Fruit fly (Drosophila melanogaster): ENCODE data around the gene Roc1b.

Roc1b gene

DNA sequence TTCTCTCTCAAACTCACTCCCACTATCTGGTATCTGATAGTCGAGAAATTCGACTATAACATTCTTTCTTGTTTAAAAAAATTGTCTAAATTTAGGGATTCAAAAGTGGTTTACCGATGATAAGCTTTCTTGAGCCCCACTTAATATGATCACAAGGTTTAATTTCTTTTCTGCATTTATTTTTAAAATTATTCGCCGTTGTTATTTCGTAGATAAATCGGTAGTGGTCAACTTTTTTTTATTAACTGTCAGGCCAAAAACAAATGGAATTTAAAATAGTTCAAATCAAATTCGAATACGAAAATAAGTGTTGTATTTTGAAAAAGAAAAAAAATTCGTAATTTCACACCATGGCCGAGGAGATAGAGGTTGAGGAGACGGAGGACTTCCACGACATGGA lies at the start of gene Roc1b:
Gene Roc1b, plus strand, starts transcription at position 301 of the 400 bp plus-strand sequence.
- TF ChIP-seq fru (GFP tag; optimal IDR thresholded peaks at IDR 0.05) (no peak), rgr (GFP tag; optimal IDR thresholded peaks at IDR 0.05) (no peak), usp (GFP tag; optimal IDR thresholded peaks at IDR 0.05) (no peak), h (GFP tag; optimal IDR thresholded peaks at IDR 0.05) (no peak), Jra (GFP tag; optimal IDR thresholded peaks at IDR 0.05) (no peak)

DNA sequence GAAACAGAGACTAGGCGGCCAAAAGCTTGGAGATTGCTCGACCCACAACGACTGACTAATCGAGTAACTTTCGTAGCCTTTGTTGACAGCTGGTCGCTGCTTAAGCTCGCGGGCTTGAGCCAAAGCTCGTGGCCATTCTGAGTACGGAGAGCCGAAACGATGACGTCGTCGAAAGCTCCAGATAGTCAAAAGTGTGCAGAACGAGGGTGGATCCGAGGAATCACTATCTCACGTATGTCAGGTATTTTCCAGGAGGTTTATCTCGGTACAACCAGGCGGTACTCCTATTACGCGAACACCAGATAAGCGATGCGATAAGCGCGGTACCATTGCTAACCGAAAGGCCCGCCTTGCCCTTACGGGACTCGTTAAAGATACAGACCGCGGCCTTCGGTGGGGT lies 46.2 kb upstream of the Roc1b start:
- peak; percentile 11 for TF ChIP-seq Jra (GFP tag; optimal IDR thresholded peaks at IDR 0.05)
- no peak for TF ChIP-seq br (GFP tag; optimal IDR thresholded peaks at IDR 0.05)
- peak; percentile 50 for TF ChIP-seq Hr83 (GFP tag; optimal IDR thresholded peaks at IDR 0.05; ENCODE audit: poor library complexity, severe bottlenecking)
- TF ChIP-seq dl (GFP tag; optimal IDR thresholded peaks at IDR 0.05; ENCODE audit: insufficient read depth in 1 of 2, partially characterized antibody in 2 of 2) = no peak
- no peak for TF ChIP-seq psq (GFP tag; optimal IDR thresholded peaks at IDR 0.05)

DNA sequence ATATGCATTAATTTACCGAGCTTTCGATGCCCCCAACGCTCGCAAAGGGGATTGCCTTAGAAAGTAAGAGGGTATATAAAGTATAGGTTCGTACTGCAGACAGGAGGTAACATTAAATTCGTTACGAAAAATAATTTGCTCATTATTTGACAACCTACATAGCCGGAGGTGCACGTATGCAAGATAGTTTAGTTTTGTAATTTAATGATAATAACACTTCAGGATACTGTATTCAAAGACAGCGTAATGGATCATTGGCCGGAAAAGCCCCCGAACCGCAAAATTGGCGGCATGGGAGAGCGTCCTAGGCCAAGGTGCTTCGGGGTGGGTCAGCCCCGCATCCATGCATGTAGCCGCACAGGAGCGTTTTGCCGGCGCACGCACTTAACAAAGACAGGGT lies 45.5 kb upstream of the Roc1b start:
- TF ChIP-seq woc (GFP tag; optimal IDR thresholded peaks at IDR 0.05) = no peak
- TF ChIP-seq GATAd (GFP tag; optimal IDR thresholded peaks at IDR 0.05) = no peak
- TF ChIP-seq Rel (GFP tag; optimal IDR thresholded peaks at IDR 0.05) = no peak
- TF ChIP-seq Rel (tag; optimal IDR thresholded peaks at IDR 0.05) = no peak
- TF ChIP-seq tai (GFP tag; optimal IDR thresholded peaks at IDR 0.05) = no peak
- TF ChIP-seq brk (GFP tag; optimal IDR thresholded peaks at IDR 0.05) = no peak
- TF ChIP-seq dmrt93B (GFP tag; optimal IDR thresholded peaks at IDR 0.05) = no peak
- no peak for TF ChIP-seq CG9705 (GFP tag; optimal IDR thresholded peaks at IDR 0.05)
- no peak for TF ChIP-seq pan (optimal IDR thresholded peaks at IDR 0.05)
- TF ChIP-seq CG32264 (GFP tag; optimal IDR thresholded peaks at IDR 0.05) = no peak
- no peak for TF ChIP-seq foxo (GFP tag; optimal IDR thresholded peaks at IDR 0.05)
- TF ChIP-seq Sp1 (GFP tag; optimal IDR thresholded peaks at IDR 0.05) = no peak
- TF ChIP-seq CrebA (GFP tag; optimal IDR thresholded peaks at IDR 0.05; ENCODE audit: borderline replicate concordance) = no peak
- TF ChIP-seq Hr78 (GFP tag; optimal IDR thresholded peaks at IDR 0.05) = no peak
- TF ChIP-seq ey (GFP tag; optimal IDR thresholded peaks at IDR 0.05) = no peak
- no peak for TF ChIP-seq lola (GFP tag; optimal IDR thresholded peaks at IDR 0.05)

DNA sequence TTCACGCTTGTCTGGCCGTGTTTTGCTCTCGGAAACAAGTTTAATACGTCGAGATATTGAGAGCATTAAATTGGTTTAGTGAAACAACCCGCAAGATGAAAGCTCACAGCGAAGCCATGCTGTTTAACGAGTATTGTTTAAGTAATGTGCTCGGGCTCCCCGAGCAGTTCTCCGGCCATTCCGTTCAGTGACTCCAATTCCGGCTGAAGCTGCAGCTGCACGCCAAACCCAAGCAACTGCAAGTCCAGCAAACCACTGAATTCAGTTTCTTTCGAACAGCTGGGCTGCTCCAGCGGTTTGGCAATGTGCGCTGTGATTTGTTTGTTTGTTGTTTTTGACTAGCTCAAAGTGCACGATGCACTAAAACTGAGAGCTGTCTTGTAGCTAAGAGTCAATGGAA lies 42.6 kb upstream of the Roc1b start:
- TF ChIP-seq Myc (optimal IDR thresholded peaks at IDR 0.05) (no peak), brk (GFP tag; optimal IDR thresholded peaks at IDR 0.05) (no peak), fru (GFP tag; optimal IDR thresholded peaks at IDR 0.05) (no peak), Jra (GFP tag; optimal IDR thresholded peaks at IDR 0.05) (no peak), dmrt93B (GFP tag; optimal IDR thresholded peaks at IDR 0.05) (no peak), Hr83 (GFP tag; optimal IDR thresholded peaks at IDR 0.05; ENCODE audit: poor library complexity, severe bottlenecking) (no peak), dsf (GFP tag; optimal IDR thresholded peaks at IDR 0.05; ENCODE audit: borderline replicate concordance) (no peak), dl (GFP tag; optimal IDR thresholded peaks at IDR 0.05; ENCODE audit: insufficient read depth in 1 of 2, partially characterized antibody in 2 of 2) (no peak), Dif (GFP tag; optimal IDR thresholded peaks at IDR 0.05; ENCODE audit: partially characterized antibody) (no peak), pan (optimal IDR thresholded peaks at IDR 0.05) (no peak)

DNA sequence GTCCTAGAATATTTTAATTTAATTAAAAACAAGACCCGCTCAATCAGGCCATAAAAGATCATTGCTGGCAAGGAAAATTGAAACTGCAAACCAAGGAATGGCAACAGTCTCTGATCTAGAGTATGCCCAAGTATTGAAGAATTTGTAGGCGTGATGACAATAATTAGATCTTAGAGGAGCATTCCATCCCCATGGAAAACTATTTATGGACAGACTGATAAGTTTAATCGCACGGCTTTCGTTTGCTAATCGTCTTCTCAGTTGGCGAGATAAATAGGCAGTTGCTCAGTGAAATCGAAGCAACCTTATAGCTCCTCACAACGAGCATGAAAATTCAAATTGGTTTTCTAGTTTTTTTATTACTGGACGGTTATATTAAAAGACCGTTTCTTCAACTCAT lies 41.0 kb upstream of the Roc1b start, which contains the start of gene ddbt:
Gene ddbt, plus strand, starts transcription at position 301 of the 400 bp plus-strand sequence.
- TF ChIP-seq Dfd (GFP tag; optimal IDR thresholded peaks at IDR 0.05) (no peak), Hr83 (GFP tag; optimal IDR thresholded peaks at IDR 0.05; ENCODE audit: poor library complexity, severe bottlenecking) (no peak), dl (GFP tag; optimal IDR thresholded peaks at IDR 0.05; ENCODE audit: insufficient read depth in 1 of 2, partially characterized antibody in 2 of 2) (no peak), ey (GFP tag; optimal IDR thresholded peaks at IDR 0.05) (no peak), HLH106 (tag; optimal IDR thresholded peaks at IDR 0.05) (no peak), Myc (optimal IDR thresholded peaks at IDR 0.05) (no peak), pan (optimal IDR thresholded peaks at IDR 0.05) (no peak), Mio (GFP tag; optimal IDR thresholded peaks at IDR 0.05) (no peak), Dif (GFP tag; optimal IDR thresholded peaks at IDR 0.05; ENCODE audit: partially characterized antibody) (no peak), CG32264 (GFP tag; optimal IDR thresholded peaks at IDR 0.05) (no peak), lola (GFP tag; optimal IDR thresholded peaks at IDR 0.05) (no peak), fru (GFP tag; optimal IDR thresholded peaks at IDR 0.05) (no peak), tai (GFP tag; optimal IDR thresholded peaks at IDR 0.05) (no peak), Jra (GFP tag; optimal IDR thresholded peaks at IDR 0.05) (no peak), psq (GFP tag; optimal IDR thresholded peaks at IDR 0.05) (no peak)
